Worm (Caenorhabditis elegans) whole organism, young adult: ENCODE measurements around the gene clec-32.
A peak's percentile ranks its signal among the peaks of the same experiment; 100 is the strongest.

ENCODE experiments used
- F39B2.1 ChIP-seq: fragments of 200-800 bp; sonication (Bioruptor generic); IDR thresholded peaks from 2 replicates; pipeline ENCODE4 v1.3.6; 2022; ENCODE audit warnings: missing genetic modification reagents, missing genetic modification characterization, missing compliant biosample characterization
- T26A5.8 ChIP-seq: sonication (generic microtip); optimal IDR thresholded peaks from 2 replicates; lab custom pipeline; 2016; ENCODE audit warnings: missing genetic modification characterization, missing compliant biosample characterization
- aptf-3 ChIP-seq: fragments of 200-800 bp; sonication (Bioruptor generic); IDR thresholded peaks from 2 replicates; pipeline ENCODE4 v1.3.6; 2022; ENCODE audit warnings: missing genetic modification characterization, missing compliant biosample characterization
- athp-1 ChIP-seq: sonication (generic microtip); optimal IDR thresholded peaks from 2 replicates; lab custom pipeline; 2017; ENCODE audit warnings: mild to moderate bottlenecking, missing genetic modification characterization, missing compliant biosample characterization
- cebp-1 ChIP-seq, 2 experiments: fragments of 200-800 bp in 1 of 2; sonication (Bioruptor generic) in 1 of 2; sonication (generic microtip) in 1 of 2; IDR thresholded peaks in 1 of 2; optimal IDR thresholded peaks in 1 of 2; 2 replicates each; pipeline versions ENCODE4 v1.3.6 to Lab custom; 2017 to 2022; ENCODE audit warnings: missing compliant biosample characterization in 2 of 2, missing genetic modification characterization in 2 of 2, mild to moderate bottlenecking in 1 of 2, missing genetic modification reagents in 1 of 2, moderate library complexity in 1 of 2
- ceh-100 ChIP-seq: fragments of 200-800 bp; sonication (Bioruptor generic); IDR thresholded peaks from 2 replicates; pipeline ENCODE4 v1.3.6; 2022; ENCODE audit warnings: missing genetic modification reagents, missing genetic modification characterization, missing compliant biosample characterization
- ceh-27 ChIP-seq: fragments of 200-800 bp; sonication (Bioruptor generic); optimal IDR thresholded peaks from 2 replicates; lab custom pipeline; 2018; ENCODE audit warnings: mild to moderate bottlenecking, missing genetic modification characterization, moderate library complexity, missing compliant biosample characterization
- ceh-91 ChIP-seq: fragments of 200-800 bp; sonication (Bioruptor generic); IDR thresholded peaks from 2 replicates; pipeline ENCODE4 v1.3.6; 2022; ENCODE audit warnings: missing genetic modification reagents, missing genetic modification characterization, missing compliant biosample characterization
- chd-7 ChIP-seq: sonication (generic microtip); optimal IDR thresholded peaks from 2 replicates; lab custom pipeline; 2016; ENCODE audit warnings: mild to moderate bottlenecking, missing genetic modification characterization, moderate library complexity, missing compliant biosample characterization
- egl-18 ChIP-seq: fragments of 200-800 bp; sonication (Bioruptor generic); IDR thresholded peaks from 2 replicates; pipeline ENCODE4 v1.3.6; 2022; ENCODE audit warnings: missing genetic modification reagents, missing genetic modification characterization, missing compliant biosample characterization
- hlh-12 ChIP-seq: sonication (generic microtip); optimal IDR thresholded peaks from 2 replicates; lab custom pipeline; 2016; ENCODE audit warnings: missing genetic modification characterization, missing compliant biosample characterization
- hmg-20 ChIP-seq: fragments of 200-800 bp; sonication (Bioruptor generic); IDR thresholded peaks from 2 replicates; pipeline ENCODE4 v1.3.6; 2022; ENCODE audit warnings: missing genetic modification reagents, missing genetic modification characterization, missing compliant biosample characterization
- hsf-1 ChIP-seq: fragments of 200-800 bp; sonication (Bioruptor generic); IDR thresholded peaks from 2 replicates; pipeline ENCODE4 v1.3.6; 2022; ENCODE audit warnings: missing genetic modification reagents, missing genetic modification characterization, missing compliant biosample characterization
- lin-40 ChIP-seq: sonication (generic microtip); optimal IDR thresholded peaks from 2 replicates; lab custom pipeline; 2016; ENCODE audit warnings: missing genetic modification characterization, mild to moderate bottlenecking, missing compliant biosample characterization, missing genotype, missing genetic modification reagents
- lir-1 ChIP-seq: fragments of 200-800 bp; sonication (Bioruptor generic); conservative IDR thresholded peaks from 2 replicates; pipeline ENCODE4 v1.3.6; 2022; ENCODE audit warnings: missing genetic modification reagents, missing genetic modification characterization, missing compliant biosample characterization
- madf-10 ChIP-seq: sonication (generic microtip); optimal IDR thresholded peaks from 2 replicates; lab custom pipeline; 2016; ENCODE audit warnings: mild to moderate bottlenecking, missing genetic modification characterization, missing compliant biosample characterization
- madf-3 ChIP-seq: fragments of 200-800 bp; sonication (Bioruptor generic); IDR thresholded peaks from 2 replicates; pipeline ENCODE4 v1.3.6; 2022; ENCODE audit warnings: missing genetic modification reagents, missing genetic modification characterization, missing compliant biosample characterization
- madf-6 ChIP-seq: fragments of 200-800 bp; sonication (Bioruptor generic); IDR thresholded peaks from 2 replicates; pipeline ENCODE4 v1.3.6; 2022; ENCODE audit warnings: missing genetic modification reagents, missing genetic modification characterization, missing compliant biosample characterization
- mxl-1 ChIP-seq: sonication (generic microtip); optimal IDR thresholded peaks from 2 replicates; lab custom pipeline; 2016; ENCODE audit warnings: missing genetic modification characterization, missing compliant biosample characterization
- pha-4 ChIP-seq: fragments of 150-350 bp; sonication (generic microtip); optimal IDR thresholded peaks from 2 replicates; lab custom pipeline; 2014; ENCODE audit warnings: missing biosample characterization, missing genetic modification reagents, missing genetic modification characterization
- snpc-1.1 ChIP-seq: sonication (generic microtip); optimal IDR thresholded peaks from 2 replicates; lab custom pipeline; 2017; ENCODE audit warnings: missing genetic modification characterization, mild to moderate bottlenecking, missing compliant biosample characterization, antibody characterized with exemption, moderate library complexity, missing genotype, missing genetic modification reagents; ENCODE audit not compliant: insufficient read depth
- snpc-1.3 ChIP-seq: sonication (generic microtip); optimal IDR thresholded peaks from 2 replicates; lab custom pipeline; 2017; ENCODE audit warnings: missing genetic modification characterization, mild to moderate bottlenecking, missing compliant biosample characterization, antibody characterized with exemption, moderate library complexity, missing genotype, missing genetic modification reagents; ENCODE audit not compliant: insufficient read depth
- snpc-3.4 ChIP-seq: sonication (generic microtip); optimal IDR thresholded peaks from 2 replicates; lab custom pipeline; 2017; ENCODE audit warnings: missing genetic modification characterization, mild to moderate bottlenecking, missing compliant biosample characterization, antibody characterized with exemption, moderate library complexity, missing genotype, missing genetic modification reagents
- tbp1 ChIP-seq: fragments of 200-800 bp; sonication (Bioruptor generic); optimal IDR thresholded peaks from 2 replicates; lab custom pipeline; 2018; ENCODE audit warnings: mild to moderate bottlenecking, missing genetic modification characterization, missing compliant biosample characterization
- tbx-9 ChIP-seq: sonication (generic microtip); optimal IDR thresholded peaks from 2 replicates; lab custom pipeline; 2016; ENCODE audit warnings: borderline replicate concordance, missing genetic modification characterization, inconsistent platforms, missing compliant biosample characterization
- unc-130 ChIP-seq: sonication (generic microtip); optimal IDR thresholded peaks from 2 replicates; lab custom pipeline; 2016; ENCODE audit warnings: missing genetic modification reagents, missing genetic modification characterization, missing compliant biosample characterization
- unc-62 ChIP-seq: fragments of 150-350 bp; optimal IDR thresholded peaks from 2 replicates; lab custom pipeline; 2014; ENCODE audit warnings: missing biosample characterization, missing genetic modification reagents, missing genetic modification characterization
- ztf-3 ChIP-seq: fragments of 200-800 bp; sonication (Bioruptor generic); optimal IDR thresholded peaks from 2 replicates; lab custom pipeline; 2018; ENCODE audit warnings: mild to moderate bottlenecking, missing genetic modification characterization, missing compliant biosample characterization

The clec-32 gene

ce11 chrV:16904612-16905011 is 43.0 kb upstream of the clec-32 start, which contains the start of gene nhr-262 (continued):
- TF ChIP-seq aptf-3 (GFP tag; lab: Robert Waterston, UW): no peak
- TF ChIP-seq snpc-1.3 (tag; lab: Kevin White, UChicago): no peak
- no peak for TF ChIP-seq tbp1 (GFP tag; lab: Kevin White, UChicago)
- TF ChIP-seq madf-10 (tag; lab: Kevin White, UChicago): no peak
- TF ChIP-seq T26A5.8 (tag; lab: Kevin White, UChicago): no peak

- TF ChIP-seq athp-1 (tag; lab: Kevin White, UChicago): no peak
- no peak for TF ChIP-seq F39B2.1 (GFP tag; lab: Robert Waterston, UW)
- no peak for TF ChIP-seq lin-40
- no peak for TF ChIP-seq tbx-9 (tag; lab: Kevin White, UChicago)
- TF ChIP-seq snpc-1.1 (tag; lab: Kevin White, UChicago): no peak
- TF ChIP-seq ztf-3 (GFP tag; lab: Kevin White, UChicago): no peak
- TF ChIP-seq, all 124 proteins: peak for 0
Measured at ce11 chrV:16902726-16903125, 41.1 kb upstream of the clec-32 start, which contains the start of gene srd-68. srd-68 (minus strand) TSS chrV:16902826.

DNA sequence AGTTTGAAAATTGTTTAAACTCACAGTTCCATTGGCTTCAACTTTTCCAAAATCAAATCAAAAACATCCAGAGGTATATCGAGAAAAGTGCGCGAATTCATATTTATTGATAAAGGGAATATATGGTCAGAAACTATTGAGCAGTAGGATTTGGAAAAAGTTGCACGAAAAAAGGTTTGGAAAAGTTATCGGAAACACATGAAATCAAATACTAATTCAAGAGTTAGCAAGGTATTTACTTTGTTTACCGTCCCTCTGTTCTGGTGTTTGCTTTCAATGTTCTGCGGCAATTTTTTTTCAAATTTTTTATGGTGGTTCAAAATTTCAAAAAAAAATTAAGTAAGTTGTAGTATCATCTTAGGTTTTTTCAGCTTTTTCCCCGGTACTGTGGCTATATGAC is 37.7 kb upstream of the clec-32 start, which contains the start of gene fbxa-45:
TSS of gene fbxa-45 (minus strand) at position 101 of the 400 bp plus-strand sequence.
- TF ChIP-seq lir-1 (GFP tag; lab: Robert Waterston, UW) (no peak), unc-130 (no peak), egl-18 (GFP tag; lab: Robert Waterston, UW) (0 out of 2 replicates have a peak, but pooled peaks have one; percentile 26), hmg-20 (GFP tag; lab: Robert Waterston, UW) (no peak)
- TF ChIP-seq, all 124 proteins: peak for 1

DNA sequence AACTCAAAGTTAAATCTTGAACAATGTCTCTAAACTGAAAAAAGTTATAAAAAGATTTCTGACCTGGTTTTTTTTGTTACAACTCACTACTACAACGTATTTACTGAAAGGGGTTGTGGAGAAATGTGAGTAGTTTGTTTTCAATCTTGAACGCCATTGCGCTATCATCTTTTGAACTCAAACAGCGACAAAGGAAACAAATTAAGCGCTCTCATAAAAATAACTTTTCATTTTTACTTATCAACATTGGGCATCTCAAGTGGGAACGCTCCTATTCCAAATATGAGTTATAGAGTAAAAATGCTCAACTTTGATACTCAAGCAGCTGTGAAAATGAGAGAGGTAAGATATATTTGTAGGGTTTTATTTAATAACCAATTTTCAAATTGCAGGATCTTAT is 31.8 kb upstream of the clec-32 start, which contains the start of gene F09C6.15:
TSS of gene F09C6.15 (plus strand) at position 301 of the 400 bp plus-strand sequence.
- TF ChIP-seq hlh-12 (tag; lab: Kevin White, UChicago): no peak
- TF ChIP-seq egl-18 (GFP tag; lab: Robert Waterston, UW): no peak
- TF ChIP-seq mxl-1 (tag; lab: Kevin White, UChicago): no peak
- TF ChIP-seq ceh-27 (GFP tag; lab: Kevin White, UChicago): no peak
- no peak for TF ChIP-seq hsf-1 (GFP tag; lab: Robert Waterston, UW)

DNA sequence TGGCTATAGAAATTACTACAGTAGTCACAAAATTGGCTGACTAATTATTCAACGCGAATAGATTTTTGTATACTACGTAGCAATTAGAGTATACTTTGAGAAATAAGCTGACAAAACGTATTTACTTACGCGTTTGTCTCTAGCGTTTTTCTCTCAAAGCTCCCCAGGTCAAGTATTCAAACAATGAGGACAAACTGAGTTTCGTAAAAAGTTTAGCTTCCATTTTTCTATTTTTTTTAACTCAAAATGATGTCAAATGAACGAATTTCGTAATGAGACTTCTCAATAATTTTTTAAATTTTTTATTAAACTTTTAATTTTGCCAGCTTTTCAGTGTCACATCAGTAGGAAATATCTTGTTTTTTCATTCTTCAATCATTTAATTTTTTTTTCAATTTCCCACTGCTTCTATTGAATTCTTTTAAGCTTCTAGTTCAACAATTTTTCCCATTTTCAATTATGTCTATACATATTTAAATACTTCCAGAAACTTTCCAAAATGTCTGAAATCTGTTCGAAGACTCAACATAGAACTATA is 27.2 kb upstream of the clec-32 start, which contains the start of the genes ifas-2 and fbxa-44:
TSS of gene ifas-2 (minus strand) at position 101 of the 538 bp plus-strand sequence.
TSS of gene fbxa-44 (plus strand) at position 488 of the 538 bp plus-strand sequence.
- TF ChIP-seq madf-3 (GFP tag; lab: Robert Waterston, UW) (no peak), snpc-3.4 (no peak), chd-7 (tag; lab: Kevin White, UChicago) (no peak), cebp-1 (GFP tag; IDR thresholded peaks at IDR 0.05; lab: Robert Waterston, UW) (no peak), cebp-1 (tag; optimal IDR thresholded peaks at IDR 0.05; lab: Kevin White, UChicago) (no peak), madf-6 (no peak), pha-4 (no peak), tbx-9 (tag; lab: Kevin White, UChicago) (no peak), unc-62 (no peak), ceh-100 (GFP tag; lab: Robert Waterston, UW) (no peak), ceh-91 (GFP tag; lab: Robert Waterston, UW) (no peak)
- TF ChIP-seq, all 124 proteins: peak for 0
